Worm (Caenorhabditis elegans) whole organism, L1 larva: ENCODE results near the gene hrg-10.

Experiments used
- C04F5.9 ChIP-seq: sonication (generic microtip); optimal IDR thresholded peaks from 2 replicates; lab custom pipeline; 2016; ENCODE audit warnings: missing genetic modification characterization, missing compliant biosample characterization
- C16A3.4 ChIP-seq: fragments of 150-350 bp; optimal IDR thresholded peaks from 2 replicates; lab custom pipeline; 2014; ENCODE audit warnings: missing biosample characterization, missing genetic modification characterization
- C34B4.2 ChIP-seq: sonication (generic microtip); optimal IDR thresholded peaks from 2 replicates; lab custom pipeline; 2017; ENCODE audit warnings: mild to moderate bottlenecking, missing genetic modification characterization, missing compliant biosample characterization
- F16B12.6 ChIP-seq: fragments of 150-350 bp; optimal IDR thresholded peaks from 2 replicates; lab custom pipeline; 2014; ENCODE audit warnings: missing biosample characterization, missing genetic modification characterization
- aha-1 ChIP-seq: fragments of 150-350 bp; optimal IDR thresholded peaks from 2 replicates; lab custom pipeline; 2014; ENCODE audit warnings: missing biosample characterization, missing genetic modification characterization
- alr-1 ChIP-seq: fragments of 200-800 bp; sonication (Bioruptor generic); optimal IDR thresholded peaks from 2 replicates; lab custom pipeline; 2018; ENCODE audit warnings: borderline replicate concordance, mild to moderate bottlenecking, missing genetic modification characterization, missing compliant biosample characterization
- ceh-63 ChIP-seq: fragments of 200-800 bp; sonication (Bioruptor generic); optimal IDR thresholded peaks from 2 replicates; lab custom pipeline; 2018; ENCODE audit warnings: mild to moderate bottlenecking, missing genetic modification characterization, missing compliant biosample characterization
- ceh-8 ChIP-seq: fragments of 200-800 bp; sonication (Bioruptor generic); optimal IDR thresholded peaks from 2 replicates; lab custom pipeline; 2018; ENCODE audit warnings: mild to moderate bottlenecking, missing genetic modification characterization, moderate library complexity, missing compliant biosample characterization
- ceh-88 ChIP-seq: fragments of 200-800 bp; sonication (Bioruptor generic); IDR thresholded peaks from 2 replicates; pipeline ENCODE4 v1.3.6; 2022; ENCODE audit warnings: missing genetic modification characterization, missing compliant biosample characterization
- ceh-90 ChIP-seq: sonication (generic microtip); optimal IDR thresholded peaks from 2 replicates; lab custom pipeline; 2016; ENCODE audit warnings: missing genetic modification characterization, missing compliant biosample characterization
- dpl-1 ChIP-seq, 3 experiments: fragments of 150-350 bp in 2 of 3; sonication (generic microtip) in 1 of 3; optimal IDR thresholded peaks; 2 replicates each; lab custom pipeline; 2014 to 2017; ENCODE audit warnings: missing biosample characterization in 3 of 3, missing genetic modification characterization in 3 of 3, missing genetic modification reagents in 3 of 3
- dsc-1 ChIP-seq: sonication (generic microtip); optimal IDR thresholded peaks from 2 replicates; lab custom pipeline; 2016; ENCODE audit warnings: mild to moderate bottlenecking, missing genetic modification characterization, missing compliant biosample characterization
- egl-13 ChIP-seq: sonication (generic microtip); optimal IDR thresholded peaks from 2 replicates; lab custom pipeline; 2016; ENCODE audit warnings: missing genotype, missing genetic modification reagents, missing genetic modification characterization, missing compliant biosample characterization
- egl-27 ChIP-seq, 2 experiments: fragments of 150-350 bp in 1 of 2; sonication (generic microtip); optimal IDR thresholded peaks; 3 replicates each; lab custom pipeline; 2017 to 2018; ENCODE audit warnings: missing biosample characterization in 2 of 2, missing genetic modification characterization in 2 of 2, missing genetic modification reagents in 2 of 2
- elt-3 ChIP-seq, 6 experiments: fragments of 150-350 bp in 1 of 6; sonication (generic microtip); optimal IDR thresholded peaks; 2 replicates each; lab custom pipeline; 2017 to 2018; ENCODE audit warnings: missing biosample characterization in 6 of 6, missing genetic modification characterization in 6 of 6, inconsistent platforms in 1 of 6
- ets-5 ChIP-seq: fragments of 200-800 bp; sonication (Bioruptor generic); IDR thresholded peaks from 2 replicates; pipeline ENCODE4 v1.3.6; 2022; ENCODE audit warnings: missing genetic modification characterization, missing compliant biosample characterization
- fkh-10 ChIP-seq: sonication (generic microtip); optimal IDR thresholded peaks from 2 replicates; lab custom pipeline; 2017; ENCODE audit warnings: missing biosample characterization, missing genetic modification reagents, missing genetic modification characterization
- fkh-4 ChIP-seq: sonication (generic microtip); optimal IDR thresholded peaks from 2 replicates; lab custom pipeline; 2016; ENCODE audit warnings: missing compliant biosample characterization, missing genetic modification characterization, borderline replicate concordance
- fos-1 ChIP-seq: fragments of 150-350 bp; optimal IDR thresholded peaks from 2 replicates; lab custom pipeline; 2014; ENCODE audit warnings: missing biosample characterization, missing genetic modification characterization
- grh-1 ChIP-seq: fragments of 200-800 bp; sonication (Bioruptor generic); IDR thresholded peaks from 2 replicates; pipeline ENCODE4 v1.3.6; 2022; ENCODE audit warnings: missing genetic modification reagents, missing genetic modification characterization, missing compliant biosample characterization
- hlh-17 ChIP-seq: fragments of 200-800 bp; sonication (Bioruptor generic); optimal IDR thresholded peaks from 2 replicates; lab custom pipeline; 2018; ENCODE audit warnings: missing genetic modification characterization, mild to moderate bottlenecking, missing compliant biosample characterization, moderate library complexity, borderline replicate concordance
- hlh-4 ChIP-seq: sonication (generic microtip); optimal IDR thresholded peaks from 2 replicates; lab custom pipeline; 2016; ENCODE audit warnings: mild to moderate bottlenecking, missing genetic modification characterization, missing compliant biosample characterization
- hpl-2 ChIP-seq: fragments of 150-350 bp; optimal IDR thresholded peaks from 2 replicates; lab custom pipeline; 2014; ENCODE audit warnings: missing biosample characterization, missing genetic modification reagents, missing genetic modification characterization
- isw-1 ChIP-seq: fragments of 200-800 bp; sonication (Bioruptor generic); IDR thresholded peaks from 2 replicates; pipeline ENCODE4 v1.3.6; 2022; ENCODE audit warnings: missing genetic modification characterization, missing compliant biosample characterization
- jun-1 ChIP-seq: fragments of 150-350 bp; optimal IDR thresholded peaks from 2 replicates; lab custom pipeline; 2014; ENCODE audit warnings: missing biosample characterization, missing genetic modification reagents, missing genetic modification characterization
- lin-14 ChIP-seq: fragments of 200-800 bp; sonication (Bioruptor generic); optimal IDR thresholded peaks from 2 replicates; lab custom pipeline; 2018; ENCODE audit warnings: mild to moderate bottlenecking, missing genetic modification characterization, moderate library complexity, missing compliant biosample characterization
- lin-15B ChIP-seq: fragments of 150-350 bp; sonication (generic microtip); optimal IDR thresholded peaks from 3 replicates; lab custom pipeline; 2014; ENCODE audit warnings: missing biosample characterization, missing genetic modification characterization
- lin-35 ChIP-seq, 2 experiments: fragments of 150-350 bp; optimal IDR thresholded peaks; 2 replicates each; lab custom pipeline; 2014; ENCODE audit warnings: missing biosample characterization in 2 of 2, missing genetic modification characterization in 2 of 2, missing genetic modification reagents in 2 of 2
- lir-3 ChIP-seq: sonication (generic microtip); optimal IDR thresholded peaks from 2 replicates; lab custom pipeline; 2016; ENCODE audit warnings: mild to moderate bottlenecking, missing genetic modification characterization, moderate library complexity, missing compliant biosample characterization; ENCODE audit not compliant: poor library complexity
- mab-9 ChIP-seq: fragments of 200-800 bp; sonication (Bioruptor generic); IDR thresholded peaks from 2 replicates; pipeline ENCODE4 v1.3.6; 2022; ENCODE audit warnings: missing genetic modification reagents, missing genetic modification characterization, missing compliant biosample characterization
- mef-2 ChIP-seq: fragments of 150-350 bp; optimal IDR thresholded peaks from 2 replicates; lab custom pipeline; 2014; ENCODE audit warnings: missing biosample characterization, missing genetic modification characterization
- mep-1 ChIP-seq: fragments of 150-350 bp; optimal IDR thresholded peaks from 2 replicates; lab custom pipeline; 2014; ENCODE audit warnings: missing biosample characterization, missing genetic modification characterization
- nhr-11 ChIP-seq: fragments of 150-350 bp; optimal IDR thresholded peaks from 2 replicates; lab custom pipeline; 2014; ENCODE audit warnings: missing biosample characterization, missing genetic modification characterization
- nhr-12 ChIP-seq: sonication (generic microtip); optimal IDR thresholded peaks from 2 replicates; lab custom pipeline; 2017; ENCODE audit warnings: missing biosample characterization, missing genetic modification characterization
- nhr-19 ChIP-seq: fragments of 200-800 bp; sonication (Bioruptor generic); conservative IDR thresholded peaks from 2 replicates; pipeline ENCODE4 v1.3.6; 2022; ENCODE audit warnings: missing genetic modification characterization, missing compliant biosample characterization
- nhr-47 ChIP-seq: sonication (generic microtip); optimal IDR thresholded peaks from 2 replicates; lab custom pipeline; 2016; ENCODE audit warnings: mild to moderate bottlenecking, missing genetic modification characterization, moderate library complexity, missing compliant biosample characterization
- nhr-76 ChIP-seq: sonication (generic microtip); optimal IDR thresholded peaks from 2 replicates; lab custom pipeline; 2017; ENCODE audit warnings: missing biosample characterization, missing genetic modification characterization
- nhr-77 ChIP-seq: fragments of 150-350 bp; optimal IDR thresholded peaks from 2 replicates; lab custom pipeline; 2014; ENCODE audit warnings: missing biosample characterization, missing genetic modification characterization
- nhr-85 ChIP-seq: sonication (generic microtip); peaks from one replicate; lab custom pipeline; 2016; ENCODE audit warnings: missing genetic modification characterization, inconsistent platforms, missing compliant biosample characterization
- nhr-90 ChIP-seq: sonication (generic microtip); optimal IDR thresholded peaks from 2 replicates; lab custom pipeline; 2016; ENCODE audit warnings: mild to moderate bottlenecking, missing genetic modification characterization, missing compliant biosample characterization; ENCODE audit not compliant: poor library complexity
- pqm-1 ChIP-seq: sonication (generic microtip); optimal IDR thresholded peaks from 3 replicates; lab custom pipeline; 2017; ENCODE audit warnings: missing biosample characterization, missing genetic modification characterization
- rnt-1 ChIP-seq: sonication (generic microtip); optimal IDR thresholded peaks from 2 replicates; lab custom pipeline; 2016; ENCODE audit warnings: mild to moderate bottlenecking, missing genetic modification characterization, moderate library complexity, missing compliant biosample characterization
- skn-1 ChIP-seq: fragments of 150-350 bp; optimal IDR thresholded peaks from 2 replicates; lab custom pipeline; 2014; ENCODE audit warnings: missing biosample characterization, missing genetic modification characterization
- snpc-4 ChIP-seq: fragments of 150-350 bp; optimal IDR thresholded peaks from 2 replicates; lab custom pipeline; 2014; ENCODE audit warnings: missing biosample characterization, missing genetic modification characterization
- snu-23 ChIP-seq: sonication (generic microtip); optimal IDR thresholded peaks from 2 replicates; lab custom pipeline; 2016; ENCODE audit warnings: missing genetic modification characterization, missing compliant biosample characterization
- sptf-1 ChIP-seq: fragments of 150-350 bp; optimal IDR thresholded peaks from 2 replicates; lab custom pipeline; 2014; ENCODE audit warnings: missing biosample characterization, missing genetic modification characterization
- tbx-2 ChIP-seq: sonication (generic microtip); optimal IDR thresholded peaks from 2 replicates; lab custom pipeline; 2016; ENCODE audit warnings: missing genetic modification characterization, missing compliant biosample characterization
- tlp-1 ChIP-seq: fragments of 150-350 bp; optimal IDR thresholded peaks from 2 replicates; lab custom pipeline; 2014; ENCODE audit warnings: missing biosample characterization, missing genetic modification characterization
- unc-86 ChIP-seq: sonication (generic microtip); optimal IDR thresholded peaks from 2 replicates; lab custom pipeline; 2016; ENCODE audit warnings: missing genetic modification characterization, missing compliant biosample characterization
- unc-98 ChIP-seq: fragments of 200-800 bp; sonication (Bioruptor generic); IDR thresholded peaks from 2 replicates; pipeline ENCODE4 v1.3.6; 2022; ENCODE audit warnings: missing genetic modification characterization, missing compliant biosample characterization
- vab-15 ChIP-seq: sonication (generic microtip); optimal IDR thresholded peaks from 2 replicates; lab custom pipeline; 2017; ENCODE audit warnings: missing genotype, mild to moderate bottlenecking, missing genetic modification characterization, missing compliant biosample characterization
- zip-4 ChIP-seq: fragments of 200-800 bp; sonication (Bioruptor generic); optimal IDR thresholded peaks from 2 replicates; lab custom pipeline; 2018; ENCODE audit warnings: mild to moderate bottlenecking, missing genetic modification characterization, moderate library complexity, missing compliant biosample characterization
- ztf-11 ChIP-seq, 2 experiments: sonication (generic microtip); optimal IDR thresholded peaks; 2 replicates each; lab custom pipeline; 2016 to 2017; ENCODE audit warnings: missing genetic modification characterization in 2 of 2, missing biosample characterization in 1 of 2, missing compliant biosample characterization in 1 of 2
- ztf-4 ChIP-seq: fragments of 150-350 bp; optimal IDR thresholded peaks from 2 replicates; lab custom pipeline; 2014; ENCODE audit warnings: missing biosample characterization, missing genetic modification characterization

Gene hrg-10

ce11 chrV:19001016-19001415 lies 43.9 kb upstream of the hrg-10 start, which contains the start of gene Y39B6A.34 (continued):
- no peak for TF ChIP-seq lin-14 (GFP tag; lab: Kevin White, UChicago)
- TF ChIP-seq mep-1 (tag; lab: Kevin White, UChicago): no peak
- no peak for TF ChIP-seq nhr-11 (tag; lab: Kevin White, UChicago)
- no peak for TF ChIP-seq ceh-63
- TF ChIP-seq snpc-4: no peak
- no peak for TF ChIP-seq F16B12.6 (tag; lab: Kevin White, UChicago)
- TF ChIP-seq ets-5 (GFP tag; lab: Robert Waterston, UW): no peak
- TF ChIP-seq mef-2 (tag; lab: Kevin White, UChicago): no peak
- no peak for TF ChIP-seq egl-27 (tag; optimal IDR thresholded peaks at IDR 0.05; lab: Kevin White, UChicago)
- no peak for TF ChIP-seq grh-1 (GFP tag; lab: Robert Waterston, UW)
- TF ChIP-seq hlh-4 (tag; lab: Kevin White, UChicago): no peak
- no peak for TF ChIP-seq ztf-11 (tag; optimal IDR thresholded peaks at IDR 0.05; lab: Kevin White, UChicago)
- no peak for TF ChIP-seq C04F5.9 (tag; lab: Kevin White, UChicago)
- no peak for TF ChIP-seq nhr-47 (tag; lab: Kevin White, UChicago)
- no peak for TF ChIP-seq egl-13 (tag; lab: Kevin White, UChicago)
- no peak for TF ChIP-seq jun-1 (tag; lab: Kevin White, UChicago)
- TF ChIP-seq hlh-17: no peak
- TF ChIP-seq C16A3.4: peak; percentile 1
- TF ChIP-seq isw-1 (GFP tag; lab: Robert Waterston, UW): no peak
- TF ChIP-seq alr-1: no peak
- TF ChIP-seq hpl-2 (GFP tag; lab: Kevin White, UChicago): no peak
- TF ChIP-seq pqm-1 (tag; lab: Kevin White, UChicago): no peak
- no peak for TF ChIP-seq nhr-85
- TF ChIP-seq tlp-1 (tag; lab: Kevin White, UChicago): no peak
- TF ChIP-seq fkh-10 (GFP tag; lab: Kevin White, UChicago): no peak
- TF ChIP-seq dsc-1: peak; percentile 23
- TF ChIP-seq unc-86: no peak
- no peak for TF ChIP-seq ceh-8 (GFP tag; lab: Kevin White, UChicago)
- TF ChIP-seq nhr-77 (tag; lab: Kevin White, UChicago): no peak
- peak in 1 of 2 experiments; percentile 30 for TF ChIP-seq lin-35 (GFP tag; optimal IDR thresholded peaks at IDR 0.05; lab: Kevin White, UChicago)
- no peak for TF ChIP-seq fos-1
- TF ChIP-seq unc-98 (GFP tag; lab: Robert Waterston, UW): no peak
- no peak for TF ChIP-seq lir-3 (tag; lab: Kevin White, UChicago)
- peak; percentile 14 for TF ChIP-seq skn-1 (tag; lab: Kevin White, UChicago)
- TF ChIP-seq ceh-88 (GFP tag; lab: Robert Waterston, UW): no peak
- no peak for TF ChIP-seq fkh-4 (tag; lab: Kevin White, UChicago)
- peak in 2 of 3 experiments; percentile 11 to 32 for TF ChIP-seq dpl-1 (GFP tag; optimal IDR thresholded peaks at IDR 0.05; lab: Kevin White, UChicago)
- TF ChIP-seq nhr-76 (tag; lab: Kevin White, UChicago): no peak
- TF ChIP-seq lin-15B: no peak
- peak; percentile 33 for TF ChIP-seq ztf-4
- TF ChIP-seq zip-4 (GFP tag; lab: Kevin White, UChicago): no peak
- TF ChIP-seq nhr-90 (tag; lab: Kevin White, UChicago): no peak
- TF ChIP-seq snu-23 (GFP tag; lab: Kevin White, UChicago): peak; percentile 38
- peak; percentile 52 for TF ChIP-seq nhr-19 (GFP tag; lab: Robert Waterston, UW)
- no peak for TF ChIP-seq elt-3 (tag; optimal IDR thresholded peaks at IDR 0.05; lab: Kevin White, UChicago)
- no peak for TF ChIP-seq mab-9
- TF ChIP-seq C34B4.2 (tag; lab: Kevin White, UChicago): no peak
- no peak for TF ChIP-seq vab-15 (tag; lab: Kevin White, UChicago)
- peak; percentile 15 for TF ChIP-seq tbx-2 (tag; lab: Kevin White, UChicago)
- TF ChIP-seq rnt-1 (tag; lab: Kevin White, UChicago): no peak
- TF ChIP-seq aha-1 (tag; lab: Kevin White, UChicago): no peak
- no peak for TF ChIP-seq sptf-1 (tag; lab: Kevin White, UChicago)
- TF ChIP-seq ceh-90 (tag; lab: Kevin White, UChicago): no peak
- TF ChIP-seq nhr-12: no peak
